2 fruit fly cellular contexts compared by ENCODE assay signal in genomic region chrX:18685726-18686125, dm6.
TF ChIP-seq lines count a peak whose summit lies in the region.

phtm (plus strand) TSS chrX:18685766.

TF ChIP-seq in whole organism, prepupa, 60 proteins besides CTCF, POLR2A, EP300 and RAD21:
- TF ChIP-seq Blimp-1 (GFP tag; optimal IDR thresholded peaks at IDR 0.05; lab: Kevin White, UChicago) (peak; percentile 91), dsx (GFP tag; optimal IDR thresholded peaks at IDR 0.05; lab: Kevin White, UChicago; ENCODE audit: poor library complexity, severe bottlenecking) (no peak)

TF ChIP-seq in whole organism, pupa, 21 proteins besides CTCF, POLR2A, EP300 and RAD21:
- TF ChIP-seq D1 (tag; optimal IDR thresholded peaks at IDR 0.05; lab: Kevin White, UChicago) (no peak), EcR (GFP tag; optimal IDR thresholded peaks at IDR 0.05; lab: Kevin White, UChicago) (peak; percentile 20)
TF ChIP-seq in whole organism, pupa: peak in this region for 1.
